Fruit fly (Drosophila melanogaster) S2 (cell line): Measurements from ENCODE around the gene mbt.

Experiments used
- CG8478 ChIP-seq: fragments of >200 bp; optimal IDR thresholded peaks from 2 replicates; lab custom pipeline; 2018
- CTCF ChIP-seq, 2 experiments: fragments of >200 bp; optimal IDR thresholded peaks; 2 replicates each; lab custom pipeline; 2018

- TF ChIP-seq CTCF (optimal IDR thresholded peaks at IDR 0.05; lab: Kevin White, UChicago), result no peak
- no peak for TF ChIP-seq CG8478 (lab: Kevin White, UChicago)
Observed at dm6 chrX:16621462-16621861, 11.0 kb downstream of the mbt start, which contains the start of gene CG9782.
